Worm (Caenorhabditis elegans) whole organism, L4 larva: ENCODE data around the gene hda-5.

Experiments used
- F26F4.8 ChIP-seq: fragments of 200-800 bp; sonication (Bioruptor generic); conservative IDR thresholded peaks from 2 replicates; pipeline ENCODE4 v1.3.6; 2022; ENCODE audit warnings: missing genetic modification characterization, missing compliant biosample characterization
- F49E8.2 ChIP-seq: sonication (generic microtip); optimal IDR thresholded peaks from 2 replicates; lab custom pipeline; 2016; ENCODE audit warnings: missing compliant biosample characterization, mild to moderate bottlenecking, missing genetic modification characterization, borderline replicate concordance
- R02D3.7 ChIP-seq: fragments of 150-350 bp; sonication (generic microtip); optimal IDR thresholded peaks from 3 replicates; lab custom pipeline; 2014; ENCODE audit warnings: missing biosample characterization, missing genetic modification characterization
- T26A8.4 ChIP-seq: fragments of 200-800 bp; sonication (Bioruptor generic); IDR thresholded peaks from 2 replicates; pipeline ENCODE4 v1.3.6; 2022; ENCODE audit warnings: missing genetic modification characterization, missing compliant biosample characterization
- Y105C5A.15 ChIP-seq: fragments of 200-800 bp; sonication (Bioruptor generic); IDR thresholded peaks from 2 replicates; pipeline ENCODE4 v1.3.6; 2022; ENCODE audit warnings: missing genetic modification characterization, missing compliant biosample characterization
- Y48G9A.11 ChIP-seq: fragments of 200-800 bp; sonication (Bioruptor generic); IDR thresholded peaks from 2 replicates; pipeline ENCODE4 v1.3.6; 2022; ENCODE audit warnings: missing genetic modification reagents, missing genetic modification characterization, missing compliant biosample characterization
- aha-1 ChIP-seq: fragments of 150-350 bp; peaks from one replicate; lab custom pipeline; 2014; ENCODE audit warnings: missing biosample characterization, missing genetic modification characterization
- aly-2 ChIP-seq: sonication (generic microtip); optimal IDR thresholded peaks from 2 replicates; lab custom pipeline; 2018; ENCODE audit warnings: missing biosample characterization, missing genetic modification characterization
- ama-1 ChIP-seq: fragments of 150-350 bp; optimal IDR thresholded peaks from 2 replicates; lab custom pipeline; 2014; ENCODE audit warnings: inconsistent platforms, mixed read lengths
- attf-4 ChIP-seq: sonication (generic microtip); optimal IDR thresholded peaks from 3 replicates; lab custom pipeline; 2017; ENCODE audit warnings: missing biosample characterization, missing genetic modification characterization
- ceh-44 ChIP-seq: fragments of 200-800 bp; sonication (Bioruptor generic); IDR thresholded peaks from 2 replicates; pipeline ENCODE4 v1.3.6; 2022; ENCODE audit warnings: missing genetic modification reagents, missing genetic modification characterization, missing compliant biosample characterization
- daf-12 ChIP-seq: fragments of 150-350 bp; optimal IDR thresholded peaks from 2 replicates; lab custom pipeline; 2014; ENCODE audit warnings: missing biosample characterization, missing genetic modification reagents, missing genetic modification characterization
- daf-19 ChIP-seq: fragments of 200-800 bp; sonication (Bioruptor generic); conservative IDR thresholded peaks from 2 replicates; pipeline ENCODE4 v1.3.6; 2022; ENCODE audit warnings: missing genetic modification characterization, missing compliant biosample characterization
- dmd-8 ChIP-seq: fragments of 200-800 bp; sonication (Bioruptor generic); IDR thresholded peaks from 2 replicates; pipeline ENCODE4 v1.3.6; 2022; ENCODE audit warnings: missing genetic modification characterization, missing compliant biosample characterization
- dpl-1 ChIP-seq: fragments of 150-350 bp; optimal IDR thresholded peaks from 2 replicates; lab custom pipeline; 2014; ENCODE audit warnings: missing biosample characterization, missing genetic modification reagents, missing genetic modification characterization
- duxl-1 ChIP-seq: sonication (generic microtip); optimal IDR thresholded peaks from 2 replicates; lab custom pipeline; 2016; ENCODE audit warnings: mild to moderate bottlenecking, missing genetic modification characterization, moderate library complexity, missing compliant biosample characterization; ENCODE audit not compliant: poor library complexity
- egl-27 ChIP-seq: sonication (generic microtip); optimal IDR thresholded peaks from 3 replicates; lab custom pipeline; 2017; ENCODE audit warnings: missing biosample characterization, missing genetic modification reagents, missing genetic modification characterization
- gei-8 ChIP-seq: fragments of 200-800 bp; sonication (Bioruptor generic); optimal IDR thresholded peaks from 2 replicates; lab custom pipeline; 2018; ENCODE audit warnings: mild to moderate bottlenecking, missing genetic modification characterization, missing compliant biosample characterization
- hif-1 ChIP-seq, 2 experiments: sonication (generic microtip); optimal IDR thresholded peaks; 2 replicates each; lab custom pipeline; 2016 to 2017; ENCODE audit warnings: missing compliant biosample characterization in 2 of 2, missing genetic modification characterization in 2 of 2, missing genetic modification reagents in 2 of 2, missing genotype in 2 of 2, mild to moderate bottlenecking in 1 of 2
- hlh-11 ChIP-seq: fragments of 200-800 bp; sonication (Bioruptor generic); optimal IDR thresholded peaks from 2 replicates; lab custom pipeline; 2018; ENCODE audit warnings: mild to moderate bottlenecking, missing genetic modification characterization, missing compliant biosample characterization
- hmg-1.1 ChIP-seq: fragments of 200-800 bp; sonication (Bioruptor generic); IDR thresholded peaks from 2 replicates; pipeline ENCODE4 v1.3.6; 2022; ENCODE audit warnings: missing genetic modification reagents, missing genetic modification characterization, missing compliant biosample characterization
- lin-13 ChIP-seq: fragments of 150-350 bp; optimal IDR thresholded peaks from 2 replicates; lab custom pipeline; 2014; ENCODE audit warnings: missing biosample characterization, missing genetic modification reagents, missing genetic modification characterization
- lin-39 ChIP-seq: fragments of 150-350 bp; optimal IDR thresholded peaks from 2 replicates; lab custom pipeline; 2014; ENCODE audit warnings: missing biosample characterization, missing genetic modification reagents, missing genetic modification characterization
- lir-3 ChIP-seq: sonication (generic microtip); optimal IDR thresholded peaks from 2 replicates; lab custom pipeline; 2016; ENCODE audit warnings: mild to moderate bottlenecking, missing genetic modification characterization, missing compliant biosample characterization
- lsy-2 ChIP-seq, 2 experiments: fragments of 150-350 bp in 1 of 2; sonication (generic microtip) in 1 of 2; optimal IDR thresholded peaks; 2 replicates each; lab custom pipeline; 2014 to 2017; ENCODE audit warnings: missing biosample characterization in 2 of 2, missing genetic modification characterization in 2 of 2
- mep-1 ChIP-seq: fragments of 150-350 bp; sonication (generic microtip); optimal IDR thresholded peaks from 3 replicates; lab custom pipeline; 2014; ENCODE audit warnings: missing biosample characterization, missing genetic modification characterization
- nhr-10 ChIP-seq: fragments of 150-350 bp; optimal IDR thresholded peaks from 2 replicates; lab custom pipeline; 2014; ENCODE audit warnings: missing biosample characterization, missing genetic modification characterization
- nhr-102 ChIP-seq: sonication (generic microtip); optimal IDR thresholded peaks from 2 replicates; lab custom pipeline; 2016; ENCODE audit warnings: mild to moderate bottlenecking, missing genetic modification characterization, moderate library complexity, missing compliant biosample characterization
- nhr-11 ChIP-seq: fragments of 150-350 bp; optimal IDR thresholded peaks from 2 replicates; lab custom pipeline; 2014; ENCODE audit warnings: missing biosample characterization, missing genetic modification characterization
- nhr-237 ChIP-seq: sonication (generic microtip); optimal IDR thresholded peaks from 2 replicates; lab custom pipeline; 2017; ENCODE audit warnings: missing biosample characterization, missing genetic modification characterization
- nhr-48 ChIP-seq: sonication (generic microtip); optimal IDR thresholded peaks from 2 replicates; lab custom pipeline; 2016; ENCODE audit warnings: mild to moderate bottlenecking, missing genetic modification characterization, missing compliant biosample characterization
- nhr-77 ChIP-seq: fragments of 150-350 bp; optimal IDR thresholded peaks from 2 replicates; lab custom pipeline; 2014; ENCODE audit warnings: missing biosample characterization, missing genetic modification characterization
- pha-4 ChIP-seq, 2 experiments: fragments of 150-350 bp in 1 of 2; fragments of 200-800 bp in 1 of 2; sonication (Bioruptor generic) in 1 of 2; IDR thresholded peaks in 1 of 2; optimal IDR thresholded peaks in 1 of 2; 2 replicates each; pipeline versions ENCODE4 v1.3.6 to Lab custom; 2014 to 2022; ENCODE audit warnings: missing genetic modification characterization in 2 of 2, missing genetic modification reagents in 2 of 2, missing biosample characterization in 1 of 2, missing compliant biosample characterization in 1 of 2
- php-3 ChIP-seq: fragments of 200-800 bp; sonication (Bioruptor generic); IDR thresholded peaks from 2 replicates; pipeline ENCODE4 v1.3.6; 2022; ENCODE audit warnings: missing genetic modification reagents, missing genetic modification characterization, missing compliant biosample characterization
- saeg-2 ChIP-seq: fragments of 200-800 bp; sonication (Bioruptor generic); IDR thresholded peaks from 2 replicates; pipeline ENCODE4 v1.3.6; 2022; ENCODE audit warnings: missing genetic modification reagents, missing genetic modification characterization, missing compliant biosample characterization
- set-16 ChIP-seq: fragments of 200-800 bp; sonication (Bioruptor generic); IDR thresholded peaks from 2 replicates; pipeline ENCODE4 v1.3.6; 2022; ENCODE audit warnings: missing genetic modification reagents, missing genetic modification characterization, missing compliant biosample characterization
- skn-1 ChIP-seq: fragments of 150-350 bp; optimal IDR thresholded peaks from 2 replicates; lab custom pipeline; 2014; ENCODE audit warnings: missing biosample characterization, missing genetic modification characterization
- spr-1 ChIP-seq: sonication (generic microtip); optimal IDR thresholded peaks from 2 replicates; lab custom pipeline; 2016; ENCODE audit warnings: mild to moderate bottlenecking, missing genetic modification characterization, missing compliant biosample characterization
- spr-3 ChIP-seq: fragments of 200-800 bp; sonication (Bioruptor generic); optimal IDR thresholded peaks from 2 replicates; lab custom pipeline; 2018; ENCODE audit warnings: mild to moderate bottlenecking, missing genetic modification characterization, missing compliant biosample characterization
- tag-97 ChIP-seq: fragments of 200-800 bp; sonication (Bioruptor generic); IDR thresholded peaks from 2 replicates; pipeline ENCODE4 v1.3.6; 2022; ENCODE audit warnings: missing genetic modification characterization, missing compliant biosample characterization
- zfp-3 ChIP-seq: fragments of 200-800 bp; sonication (Bioruptor generic); conservative IDR thresholded peaks from 2 replicates; pipeline ENCODE4 v1.3.6; 2022; ENCODE audit warnings: missing genetic modification reagents, missing genetic modification characterization, missing compliant biosample characterization
- zip-11 ChIP-seq: fragments of 200-800 bp; sonication (Bioruptor generic); IDR thresholded peaks from 2 replicates; pipeline ENCODE4 v1.3.6; 2022; ENCODE audit warnings: missing genetic modification characterization, missing compliant biosample characterization
- ztf-11 ChIP-seq: fragments of 150-350 bp; optimal IDR thresholded peaks from 2 replicates; lab custom pipeline; 2014; ENCODE audit warnings: missing biosample characterization, missing genetic modification characterization
- ztf-7 ChIP-seq: fragments of 150-350 bp; optimal IDR thresholded peaks from 2 replicates; lab custom pipeline; 2014; ENCODE audit warnings: missing biosample characterization, missing genetic modification characterization

Gene hda-5

DNA sequence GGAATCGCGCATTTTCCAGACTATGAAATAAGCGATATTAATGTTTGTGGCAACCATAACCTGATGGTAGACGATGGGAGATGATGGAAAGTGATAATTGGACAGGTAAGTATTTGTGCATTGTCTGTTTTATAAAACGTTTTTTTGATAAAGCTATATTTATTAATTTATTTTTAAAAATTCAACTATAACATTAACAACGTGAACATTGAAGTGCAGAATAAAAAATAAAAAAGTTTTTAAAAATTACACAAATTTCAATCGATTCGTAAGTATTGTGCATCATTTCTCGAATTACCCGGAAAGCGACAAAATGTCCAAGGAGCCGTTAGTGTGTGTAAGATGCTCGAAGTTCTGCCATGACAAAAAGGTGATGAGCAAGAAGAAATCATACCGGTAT, 7.4 kb downstream of the hda-5 start, which contains the start of gene jmjd-1.1:
Gene jmjd-1.1, plus strand, starts transcription at position 301 of the 400 bp plus-strand sequence.
- TF ChIP-seq duxl-1 (tag; lab: Kevin White, UChicago) (no peak), attf-4 (tag; lab: Kevin White, UChicago) (no peak), spr-1 (tag; lab: Kevin White, UChicago) (no peak), lin-13 (no peak), dmd-8 (GFP tag; lab: Robert Waterston, UW) (no peak), ztf-11 (tag; lab: Kevin White, UChicago) (no peak), dpl-1 (GFP tag; lab: Kevin White, UChicago) (no peak), nhr-102 (tag; lab: Kevin White, UChicago) (no peak), F49E8.2 (tag; lab: Kevin White, UChicago) (no peak), set-16 (no peak), lin-39 (tag; lab: Kevin White, UChicago) (no peak), nhr-10 (tag; lab: Kevin White, UChicago) (no peak)

DNA sequence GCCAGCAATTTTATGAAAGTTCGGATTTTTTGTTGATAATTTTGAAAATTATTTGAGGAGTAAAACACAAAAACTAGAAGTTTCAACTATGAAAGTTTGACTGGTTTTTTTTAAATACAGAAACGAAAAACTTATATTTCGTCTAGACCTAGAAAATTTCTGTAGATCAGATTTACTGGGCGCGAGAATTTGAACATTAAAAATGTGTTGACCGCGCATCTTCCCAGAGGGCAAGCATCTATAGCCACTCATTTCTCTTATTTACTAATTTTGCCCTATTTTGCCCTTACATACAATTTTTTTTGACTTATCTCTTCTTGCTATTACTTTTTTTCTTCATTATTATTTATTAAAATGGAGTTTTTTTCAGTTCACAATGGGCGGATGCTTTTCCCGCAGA, 10.1 kb downstream of the hda-5 start, which contains the start of gene F43G6.10:
Gene F43G6.10, plus strand, starts transcription at position 371 of the 400 bp plus-strand sequence.
- TF ChIP-seq lsy-2 (tag; optimal IDR thresholded peaks at IDR 0.05; lab: Kevin White, UChicago) (no peak), saeg-2 (no peak), spr-1 (tag; lab: Kevin White, UChicago) (no peak), nhr-48 (tag; lab: Kevin White, UChicago) (no peak), mep-1 (tag; lab: Kevin White, UChicago) (no peak)

DNA sequence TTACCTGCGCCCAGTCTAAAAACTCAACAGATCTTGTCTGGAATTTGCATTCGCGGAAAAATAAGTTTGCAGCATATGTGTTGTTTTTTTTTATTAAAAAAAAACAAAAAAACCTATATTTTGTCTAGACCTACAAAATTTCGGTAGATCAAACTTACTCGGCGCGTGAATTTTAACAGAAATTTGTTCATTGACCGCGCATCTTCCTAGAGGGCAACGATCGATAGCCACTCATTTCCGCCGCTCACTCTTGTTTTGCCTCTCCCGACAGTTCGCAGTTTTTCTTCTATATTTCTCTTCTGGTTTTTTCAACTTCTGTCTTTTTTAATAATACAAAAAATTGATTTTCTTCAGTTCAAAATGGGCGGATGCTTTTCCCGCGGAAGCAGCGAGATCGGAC, 11.6 kb downstream of the hda-5 start, which contains the start of gene F43G6.7:
Gene F43G6.7, plus strand, starts transcription at position 355 of the 400 bp plus-strand sequence.
- TF ChIP-seq R02D3.7 (tag; lab: Kevin White, UChicago), result no peak
- TF ChIP-seq F26F4.8 (GFP tag; lab: Robert Waterston, UW), result no peak
- no peak for TF ChIP-seq F49E8.2 (tag; lab: Kevin White, UChicago)
- no peak for TF ChIP-seq tag-97 (GFP tag; lab: Robert Waterston, UW)
- TF ChIP-seq nhr-77, result no peak
- no peak for TF ChIP-seq ama-1 (lab: Kevin White, UChicago)
- no peak for TF ChIP-seq lir-3 (tag; lab: Kevin White, UChicago)
- no peak for TF ChIP-seq hmg-1.1
- no peak for TF ChIP-seq daf-12 (tag; lab: Kevin White, UChicago)
- no peak for TF ChIP-seq hlh-11 (tag; lab: Kevin White, UChicago)

DNA sequence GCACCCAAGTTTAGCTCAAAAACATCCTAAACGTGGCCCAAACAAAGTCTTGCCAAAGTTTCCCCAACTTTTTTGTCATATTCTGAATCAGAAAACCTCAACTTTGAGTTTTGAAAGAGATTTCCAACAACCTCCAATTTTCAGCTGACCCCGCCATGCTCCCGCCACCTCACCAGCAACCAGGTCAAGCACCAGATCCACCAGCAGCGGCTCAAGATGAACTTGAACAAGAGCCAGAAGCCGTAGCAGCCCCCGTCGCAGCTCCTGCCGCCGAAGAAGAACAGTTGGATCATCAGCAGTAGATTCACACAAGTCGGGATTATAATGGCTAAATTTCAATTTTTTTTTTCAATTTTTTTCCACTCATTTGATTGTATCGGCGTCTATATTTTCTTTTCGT, 12.4 kb downstream of the hda-5 start:
- no peak for TF ChIP-seq ztf-7
- TF ChIP-seq aha-1 (tag; lab: Kevin White, UChicago), result no peak
- TF ChIP-seq spr-3 (GFP tag; lab: Kevin White, UChicago), result no peak
- TF ChIP-seq spr-1 (tag; lab: Kevin White, UChicago), result no peak
- no peak for TF ChIP-seq T26A8.4
- peak; percentile 71 for TF ChIP-seq set-16

DNA sequence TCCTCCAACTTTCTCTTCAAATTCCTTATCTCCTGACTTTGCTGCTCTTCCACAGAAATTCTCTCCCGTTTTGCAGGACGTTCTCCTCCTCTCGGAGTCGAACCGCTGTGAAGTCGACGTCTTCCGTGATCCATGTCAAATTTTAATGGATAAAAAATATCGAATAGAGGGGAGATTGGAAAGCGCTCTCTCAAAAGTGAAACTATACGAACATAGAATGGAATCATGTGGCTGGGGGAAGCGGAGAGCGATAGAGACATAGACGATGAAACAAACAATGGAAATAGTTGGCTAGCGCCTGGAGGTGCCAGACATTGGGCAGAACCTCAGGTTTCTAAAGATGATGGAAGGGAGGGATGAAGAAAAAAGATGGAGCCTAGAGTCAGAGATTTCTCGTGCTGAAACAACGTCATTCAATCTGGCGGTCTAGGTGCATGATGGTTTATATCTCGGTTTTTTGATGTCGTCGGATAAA, 15.1 kb downstream of the hda-5 start, which contains the start of gene F43G6.8:
Gene F43G6.8, minus strand, starts transcription at position 198 of the 475 bp plus-strand sequence.
- TF ChIP-seq nhr-11 (tag; lab: Kevin White, UChicago) (peak; percentile 80), skn-1 (tag; lab: Kevin White, UChicago) (no peak), gei-8 (GFP tag; lab: Kevin White, UChicago) (no peak), ceh-44 (GFP tag; lab: Robert Waterston, UW) (no peak), Y48G9A.11 (GFP tag; lab: Robert Waterston, UW) (no peak), ztf-11 (tag; lab: Kevin White, UChicago) (no peak), tag-97 (GFP tag; lab: Robert Waterston, UW) (no peak), daf-19 (GFP tag; lab: Robert Waterston, UW) (no peak), F26F4.8 (GFP tag; lab: Robert Waterston, UW) (no peak), dpl-1 (GFP tag; lab: Kevin White, UChicago) (peak; percentile 24), daf-12 (tag; lab: Kevin White, UChicago) (no peak), nhr-237 (no peak), zip-11 (GFP tag; lab: Robert Waterston, UW) (no peak), hif-1 (tag; optimal IDR thresholded peaks at IDR 0.05; lab: Kevin White, UChicago) (peak in 1 of 2 experiments; percentile 48), pha-4 (GFP tag; IDR thresholded peaks at IDR 0.05; lab: Robert Waterston, UW) (no peak), pha-4 (tag; optimal IDR thresholded peaks at IDR 0.05; lab: Kevin White, UChicago) (no peak), php-3 (GFP tag; lab: Robert Waterston, UW) (no peak), egl-27 (tag; lab: Kevin White, UChicago) (no peak), zfp-3 (no peak), attf-4 (tag; lab: Kevin White, UChicago) (no peak), aly-2 (no peak), Y105C5A.15 (GFP tag; lab: Robert Waterston, UW) (no peak)
